Worm (Caenorhabditis elegans) whole organism, late embryonic: ENCODE measurements around the gene idi-1.

ENCODE experiments used
- F13H6.1 ChIP-seq: sonication (generic microtip); optimal IDR thresholded peaks from 2 replicates; lab custom pipeline; 2016; ENCODE audit warnings: missing genetic modification characterization, missing compliant biosample characterization
- T23F11.4 ChIP-seq: fragments of 200-800 bp; sonication (Bioruptor generic); optimal IDR thresholded peaks from 2 replicates; lab custom pipeline; 2018; ENCODE audit warnings: mild to moderate bottlenecking, missing genetic modification characterization, missing compliant biosample characterization
- ama-1 ChIP-seq: fragments of 150-350 bp; optimal IDR thresholded peaks from 2 replicates; lab custom pipeline; 2014
- ceh-31 ChIP-seq: sonication (generic microtip); optimal IDR thresholded peaks from 2 replicates; lab custom pipeline; 2016; ENCODE audit warnings: missing genetic modification characterization, missing compliant biosample characterization
- ceh-48 ChIP-seq: sonication (generic microtip); optimal IDR thresholded peaks from 2 replicates; lab custom pipeline; 2016; ENCODE audit warnings: missing genetic modification characterization, inconsistent platforms, missing compliant biosample characterization
- elt-4 ChIP-seq: sonication (generic microtip); optimal IDR thresholded peaks from 2 replicates; lab custom pipeline; 2016; ENCODE audit warnings: missing genetic modification characterization, missing compliant biosample characterization
- ets-4 ChIP-seq: sonication (generic microtip); optimal IDR thresholded peaks from 2 replicates; lab custom pipeline; 2016; ENCODE audit warnings: missing genetic modification characterization, missing compliant biosample characterization
- fkh-10 ChIP-seq: fragments of 150-350 bp; optimal IDR thresholded peaks from 2 replicates; lab custom pipeline; 2014; ENCODE audit warnings: missing biosample characterization, missing genetic modification reagents, missing genetic modification characterization
- gmeb-2 ChIP-seq: sonication (generic microtip); optimal IDR thresholded peaks from 2 replicates; lab custom pipeline; 2016; ENCODE audit warnings: missing genetic modification characterization, inconsistent platforms, missing compliant biosample characterization
- sox-2 ChIP-seq: fragments of 200-800 bp; sonication (Bioruptor generic); IDR thresholded peaks from 2 replicates; pipeline ENCODE4 v1.3.6; 2022; ENCODE audit warnings: missing genetic modification reagents, missing genetic modification characterization, missing compliant biosample characterization
- tbx-2 ChIP-seq: sonication (generic microtip); optimal IDR thresholded peaks from 2 replicates; lab custom pipeline; 2016; ENCODE audit warnings: missing genetic modification characterization, missing compliant biosample characterization
- unc-55 ChIP-seq: sonication (generic microtip); optimal IDR thresholded peaks from 2 replicates; lab custom pipeline; 2017; ENCODE audit warnings: missing biosample characterization, missing genetic modification reagents, missing genetic modification characterization

- TF ChIP-seq F13H6.1 (tag; lab: Kevin White, UChicago): no peak
- TF ChIP-seq fkh-10 (GFP tag; lab: Kevin White, UChicago): no peak
- TF ChIP-seq elt-4 (tag; lab: Kevin White, UChicago): no peak
- no peak for TF ChIP-seq ets-4 (tag; lab: Kevin White, UChicago)
- no peak for TF ChIP-seq ama-1 (lab: Kevin White, UChicago)
- TF ChIP-seq T23F11.4 (GFP tag; lab: Kevin White, UChicago): no peak
- TF ChIP-seq ceh-48 (tag; lab: Kevin White, UChicago): no peak
- TF ChIP-seq tbx-2 (tag; lab: Kevin White, UChicago): no peak
- TF ChIP-seq ceh-31 (tag; lab: Kevin White, UChicago): no peak
- no peak for TF ChIP-seq gmeb-2 (tag; lab: Kevin White, UChicago)
- no peak for TF ChIP-seq unc-55 (GFP tag; lab: Kevin White, UChicago)
- TF ChIP-seq sox-2: no peak
Measured at ce11 chrIII:8077180-8077579, 14.3 kb upstream of the idi-1 start.
